Fruit fly (Drosophila melanogaster) whole organism, embryonic: ENCODE measurements around the gene CG13609.

Source experiments
- Atf6 ChIP-seq: fragments of 200-800 bp; sonication (Bioruptor generic); IDR thresholded peaks from 2 replicates; pipeline ENCODE4 v1.3.6; 2022; ENCODE audit warnings: missing biosample characterization, missing genetic modification characterization
- CG10543 ChIP-seq: fragments of 200-800 bp; sonication (Bioruptor generic); optimal IDR thresholded peaks from 3 replicates; lab custom pipeline; 2017; ENCODE audit warnings: missing biosample characterization, mild to moderate bottlenecking, missing genetic modification characterization, moderate library complexity
- CG10959 ChIP-seq: fragments of 200-800 bp; sonication (Bioruptor generic); IDR thresholded peaks from 2 replicates; pipeline ENCODE4 v1.3.6; 2022; ENCODE audit warnings: missing biosample characterization, missing genetic modification characterization
- CG11504 ChIP-seq: fragments of 200-800 bp; sonication (Bioruptor generic); optimal IDR thresholded peaks from 3 replicates; lab custom pipeline; 2019; ENCODE audit warnings: missing biosample characterization, mild to moderate bottlenecking, missing genetic modification characterization, moderate library complexity
- CG11723 ChIP-seq: fragments of 200-800 bp; sonication (Bioruptor generic); optimal IDR thresholded peaks from 2 replicates; lab custom pipeline; 2017; ENCODE audit warnings: missing biosample characterization, mild to moderate bottlenecking, missing genetic modification characterization
- CG12219 ChIP-seq: fragments of 200-800 bp; sonication (Bioruptor generic); optimal IDR thresholded peaks from 3 replicates; lab custom pipeline; 2018; ENCODE audit warnings: missing biosample characterization, mild to moderate bottlenecking, missing genetic modification characterization
- CG12236 ChIP-seq: fragments of 200-800 bp; sonication (Bioruptor generic); optimal IDR thresholded peaks from 2 replicates; lab custom pipeline; 2016; ENCODE audit warnings: missing biosample characterization, missing genetic modification characterization
- CG12299 ChIP-seq: fragments of 200-800 bp; sonication (Bioruptor generic); optimal IDR thresholded peaks from 2 replicates; lab custom pipeline; 2018; ENCODE audit warnings: missing biosample characterization, mild to moderate bottlenecking, missing genetic modification characterization
- CG13894 ChIP-seq: fragments of 200-800 bp; sonication (Bioruptor generic); optimal IDR thresholded peaks from 3 replicates; lab custom pipeline; 2018; ENCODE audit warnings: missing biosample characterization, mild to moderate bottlenecking, missing genetic modification characterization, moderate library complexity
- CG14667 ChIP-seq: fragments of 200-800 bp; sonication (Bioruptor generic); IDR thresholded peaks from 2 replicates; pipeline ENCODE4 v1.3.6; 2022; ENCODE audit warnings: missing biosample characterization, missing genetic modification characterization
- CG15479 ChIP-seq: fragments of 200-800 bp; sonication (Bioruptor generic); optimal IDR thresholded peaks from 3 replicates; lab custom pipeline; 2019; ENCODE audit warnings: missing biosample characterization, mild to moderate bottlenecking, missing genetic modification characterization, moderate library complexity
- CG33213 ChIP-seq: fragments of 200-800 bp; sonication (Bioruptor generic); optimal IDR thresholded peaks from 3 replicates; lab custom pipeline; 2016; ENCODE audit warnings: missing biosample characterization, missing genetic modification characterization
- CG6272 ChIP-seq: fragments of 200-800 bp; sonication (Bioruptor generic); IDR thresholded peaks from 2 replicates; pipeline ENCODE4 v1.3.6; 2022; ENCODE audit warnings: missing biosample characterization, missing genetic modification characterization
- CG6683 ChIP-seq: fragments of 200-800 bp; sonication (Bioruptor generic); optimal IDR thresholded peaks from 2 replicates; lab custom pipeline; 2017; ENCODE audit warnings: missing biosample characterization, mild to moderate bottlenecking, missing genetic modification characterization, missing genetic modification reagents
- CG6813 ChIP-seq: fragments of 200-800 bp; sonication (Bioruptor generic); optimal IDR thresholded peaks from 2 replicates; lab custom pipeline; 2017; ENCODE audit warnings: missing biosample characterization, missing genetic modification characterization, mild to moderate bottlenecking, moderate library complexity, missing genetic modification reagents
- CG7556 ChIP-seq: fragments of 200-800 bp; sonication (Bioruptor generic); optimal IDR thresholded peaks from 2 replicates; lab custom pipeline; 2017; ENCODE audit warnings: missing biosample characterization, mild to moderate bottlenecking, missing genetic modification characterization
- Dp ChIP-seq: fragments of 200-800 bp; sonication (Bioruptor generic); optimal IDR thresholded peaks from 2 replicates; lab custom pipeline; 2018; ENCODE audit warnings: missing biosample characterization, mild to moderate bottlenecking, missing genetic modification characterization, moderate library complexity
- Dref ChIP-seq: fragments of 200-800 bp; sonication (Bioruptor generic); IDR thresholded peaks from 2 replicates; pipeline ENCODE4 v1.3.6; 2022; ENCODE audit warnings: missing biosample characterization, missing genetic modification characterization
- Elba2 ChIP-seq: fragments of 200-800 bp; sonication (Bioruptor generic); optimal IDR thresholded peaks from 3 replicates; lab custom pipeline; 2016; ENCODE audit warnings: missing biosample characterization, missing genetic modification characterization
- Fer3 ChIP-seq: fragments of 200-800 bp; sonication (Bioruptor generic); optimal IDR thresholded peaks from 2 replicates; lab custom pipeline; 2018; ENCODE audit warnings: missing biosample characterization, mild to moderate bottlenecking, missing genetic modification characterization, moderate library complexity
- H15 ChIP-seq: fragments of 200-800 bp; sonication (Bioruptor generic); IDR thresholded peaks from 3 replicates; pipeline ENCODE4 v1.3.6; 2022; ENCODE audit warnings: missing biosample characterization, missing genetic modification characterization
- Myb ChIP-seq: fragments of 200-800 bp; sonication (Bioruptor generic); optimal IDR thresholded peaks from 2 replicates; lab custom pipeline; 2016; ENCODE audit warnings: missing biosample characterization, missing genetic modification characterization
- Oli ChIP-seq: fragments of 200-800 bp; sonication (Bioruptor generic); optimal IDR thresholded peaks from 2 replicates; lab custom pipeline; 2018; ENCODE audit warnings: missing biosample characterization, mild to moderate bottlenecking, missing genetic modification characterization, moderate library complexity
- Rfx ChIP-seq: fragments of 200-800 bp; sonication (Bioruptor generic); IDR thresholded peaks from 2 replicates; pipeline ENCODE4 v1.3.6; 2022; ENCODE audit warnings: missing biosample characterization, missing genetic modification characterization
- Scr ChIP-seq: fragments of 200-800 bp; sonication (Bioruptor generic); IDR thresholded peaks from 2 replicates; pipeline ENCODE4 v1.3.6; 2022; ENCODE audit warnings: missing biosample characterization, missing genetic modification characterization; ENCODE audit not compliant: partially characterized antibody
- Sin3A ChIP-seq: fragments of >200 bp; optimal IDR thresholded peaks from 2 replicates; lab custom pipeline; 2018
- TFAM ChIP-seq: fragments of 200-800 bp; sonication (Bioruptor generic); optimal IDR thresholded peaks from 2 replicates; lab custom pipeline; 2017; ENCODE audit warnings: missing biosample characterization, missing genetic modification characterization, inconsistent platforms
- cad ChIP-seq: fragments of >200 bp; optimal IDR thresholded peaks from 2 replicates; lab custom pipeline; 2017; ENCODE audit warnings: missing biosample characterization, missing genetic modification characterization
- crol ChIP-seq: fragments of 200-800 bp; sonication (Bioruptor generic); IDR thresholded peaks from 2 replicates; pipeline ENCODE4 v1.3.6; 2022; ENCODE audit warnings: missing biosample characterization, missing genetic modification characterization
- her ChIP-seq: fragments of 200-800 bp; sonication (Bioruptor generic); optimal IDR thresholded peaks from 2 replicates; lab custom pipeline; 2016; ENCODE audit warnings: missing biosample characterization, missing genetic modification characterization
- jing ChIP-seq: fragments of 200-800 bp; sonication (Bioruptor generic); optimal IDR thresholded peaks from 2 replicates; lab custom pipeline; 2018; ENCODE audit warnings: missing biosample characterization, mild to moderate bottlenecking, missing genetic modification characterization
- knrl ChIP-seq: fragments of 200-800 bp; sonication (Bioruptor generic); IDR thresholded peaks from 3 replicates; pipeline ENCODE4 v1.3.6; 2022; ENCODE audit warnings: missing biosample characterization, missing genetic modification characterization; ENCODE audit not compliant: partially characterized antibody
- lab ChIP-seq: fragments of 200-800 bp; sonication (Bioruptor generic); optimal IDR thresholded peaks from 3 replicates; lab custom pipeline; 2017; ENCODE audit warnings: missing biosample characterization, missing genetic modification characterization, mild to moderate bottlenecking, moderate library complexity, missing genetic modification reagents
- lola ChIP-seq, 3 experiments: fragments of >200 bp in 2 of 3; fragments of 200-800 bp in 1 of 3; sonication (Bioruptor generic) in 1 of 3; optimal IDR thresholded peaks; 2 replicates each; lab custom pipeline; 2017 to 2019; ENCODE audit warnings: missing biosample characterization in 3 of 3, missing genetic modification characterization in 3 of 3, mild to moderate bottlenecking in 1 of 3, moderate library complexity in 1 of 3
- luna ChIP-seq: fragments of 200-800 bp; sonication (Bioruptor generic); optimal IDR thresholded peaks from 2 replicates; lab custom pipeline; 2016; ENCODE audit warnings: missing biosample characterization, missing genetic modification characterization
- mld ChIP-seq: fragments of 200-800 bp; sonication (Bioruptor generic); IDR thresholded peaks from 3 replicates; pipeline ENCODE4 v1.3.6; 2022; ENCODE audit warnings: missing biosample characterization, missing genetic modification characterization; ENCODE audit not compliant: partially characterized antibody
- nerfin-2 ChIP-seq: fragments of 200-800 bp; sonication (Bioruptor generic); IDR thresholded peaks from 2 replicates; pipeline ENCODE4 v1.3.6; 2022; ENCODE audit warnings: missing biosample characterization, missing genetic modification characterization; ENCODE audit not compliant: partially characterized antibody
- pros ChIP-seq: fragments of 200-800 bp; sonication (Bioruptor generic); optimal IDR thresholded peaks from 3 replicates; lab custom pipeline; 2019; ENCODE audit warnings: missing biosample characterization, mild to moderate bottlenecking, missing genetic modification characterization, moderate library complexity
- sd ChIP-seq: fragments of 200-800 bp; sonication (Bioruptor generic); optimal IDR thresholded peaks from 3 replicates; lab custom pipeline; 2018; ENCODE audit warnings: missing biosample characterization, mild to moderate bottlenecking, missing genetic modification characterization, moderate library complexity
- shn ChIP-seq: fragments of 200-800 bp; sonication (Bioruptor generic); optimal IDR thresholded peaks from 3 replicates; lab custom pipeline; 2016; ENCODE audit warnings: missing biosample characterization, missing genetic modification characterization
- tna ChIP-seq: fragments of 200-800 bp; sonication (Bioruptor generic); IDR thresholded peaks from 2 replicates; pipeline ENCODE4 v1.3.6; 2022; ENCODE audit warnings: missing biosample characterization, missing genetic modification characterization; ENCODE audit not compliant: partially characterized antibody
- trem ChIP-seq: fragments of 200-800 bp; optimal IDR thresholded peaks from 3 replicates; lab custom pipeline; 2019; ENCODE audit warnings: missing biosample characterization, mild to moderate bottlenecking, missing genetic modification characterization, moderate library complexity
- unc-4 ChIP-seq: fragments of 200-800 bp; sonication (Bioruptor generic); IDR thresholded peaks from 2 replicates; pipeline ENCODE4 v1.3.6; 2022; ENCODE audit warnings: missing biosample characterization, missing genetic modification characterization; ENCODE audit not compliant: partially characterized antibody

Gene CG13609

DNA sequence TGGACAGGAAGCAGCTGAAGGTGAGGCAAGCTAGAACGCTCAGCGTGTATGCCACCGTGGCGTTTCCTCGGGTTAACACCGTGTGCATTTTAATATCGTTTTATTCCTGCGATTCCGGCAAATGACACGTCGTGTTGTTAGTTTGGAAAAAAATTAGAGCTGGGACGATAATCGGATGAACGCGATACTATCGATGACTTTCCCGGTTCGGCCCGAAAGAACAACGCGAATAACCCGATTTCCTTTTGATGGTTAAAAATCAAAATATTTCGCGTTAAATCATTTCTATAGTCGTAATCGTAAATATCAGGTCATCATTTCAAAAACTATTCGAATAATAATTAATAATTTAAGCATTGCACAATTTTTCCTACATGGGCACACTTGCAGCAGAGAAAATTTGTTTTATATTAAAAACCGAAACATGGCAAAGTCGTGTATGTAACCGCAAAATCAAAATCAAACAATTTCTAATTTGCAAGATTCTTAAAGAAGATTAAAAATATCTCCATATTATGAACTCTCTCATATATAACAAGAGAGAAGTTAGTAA lies 3.1 kb downstream of the CG13609 start, which contains the start of gene Spase22-23 (continued):
- no peak for TF ChIP-seq CG33213 (GFP tag; lab: Kevin White, UChicago)
- no peak for TF ChIP-seq her (GFP tag; lab: Kevin White, UChicago)
- TF ChIP-seq CG13894, result no peak
- no peak for TF ChIP-seq CG10543 (GFP tag; lab: Kevin White, UChicago)
- TF ChIP-seq pros (GFP tag; lab: Kevin White, UChicago), result no peak
- no peak for TF ChIP-seq CG12236 (GFP tag; lab: Kevin White, UChicago)
- no peak for TF ChIP-seq H15 (GFP tag; lab: Robert Waterston, UW)
- TF ChIP-seq CG7556 (GFP tag; lab: Kevin White, UChicago), result no peak
- TF ChIP-seq Rfx (GFP tag; lab: Robert Waterston, UW), result peak; percentile 24; the same call in 1 of the 2 replicates
- TF ChIP-seq shn, result no peak
- TF ChIP-seq luna (GFP tag; lab: Kevin White, UChicago), result no peak
- no peak for TF ChIP-seq Fer3
- no peak for TF ChIP-seq cad (GFP tag; lab: Kevin White, UChicago)
- TF ChIP-seq CG12299 (tag; lab: Kevin White, UChicago), result no peak
- TF ChIP-seq TFAM, result no peak
- no peak for TF ChIP-seq CG6272 (GFP tag; lab: Robert Waterston, UW)
- TF ChIP-seq CG11723 (GFP tag; lab: Kevin White, UChicago), result no peak
- TF ChIP-seq CG14667 (GFP tag; lab: Robert Waterston, UW), result no peak
- TF ChIP-seq crol (GFP tag; lab: Robert Waterston, UW), result no peak
- TF ChIP-seq trem, result peak; percentile 9
- TF ChIP-seq knrl (GFP tag; lab: Robert Waterston, UW), result peak; percentile 92
- TF ChIP-seq lola (GFP tag; optimal IDR thresholded peaks at IDR 0.05; lab: Kevin White, UChicago), result peak in 1 of 3 experiments; percentile 32
- TF ChIP-seq tna (GFP tag; lab: Robert Waterston, UW), result peak; percentile 87
- TF ChIP-seq CG15479 (GFP tag; lab: Kevin White, UChicago), result peak; percentile 4
- no peak for TF ChIP-seq lab (GFP tag; lab: Kevin White, UChicago)
- no peak for TF ChIP-seq Elba2
- TF ChIP-seq Dref, result peak; percentile 70
- TF ChIP-seq sd (tag; lab: Kevin White, UChicago), result no peak
- peak; percentile 89 for TF ChIP-seq unc-4 (GFP tag; lab: Robert Waterston, UW)
- TF ChIP-seq Myb (GFP tag; lab: Kevin White, UChicago), result peak; percentile 51
- peak; percentile 97 for TF ChIP-seq mld (GFP tag; lab: Robert Waterston, UW)
- peak; percentile 52 for TF ChIP-seq Sin3A (lab: Kevin White, UChicago)
- TF ChIP-seq CG6683 (GFP tag; lab: Kevin White, UChicago), result no peak
- no peak for TF ChIP-seq CG10959 (GFP tag; lab: Robert Waterston, UW)
- no peak for TF ChIP-seq CG6813 (GFP tag; lab: Kevin White, UChicago)
- no peak for TF ChIP-seq jing
- TF ChIP-seq Scr (GFP tag; lab: Robert Waterston, UW), result peak; percentile 96
- TF ChIP-seq CG12219 (GFP tag; lab: Kevin White, UChicago), result no peak
- TF ChIP-seq Oli (tag; lab: Kevin White, UChicago), result no peak
- no peak for TF ChIP-seq Dp (GFP tag; lab: Kevin White, UChicago)
- no peak for TF ChIP-seq Atf6 (GFP tag; lab: Robert Waterston, UW)
- TF ChIP-seq nerfin-2, result peak; percentile 89
- no peak for TF ChIP-seq CG11504 (tag; lab: Kevin White, UChicago)
